Worm (Caenorhabditis elegans) whole organism, young adult: Measurements from ENCODE around the gene Y53C12A.7.
A peak's percentile ranks its signal among the peaks of the same experiment; 100 is the strongest.

Experiments used
- B0019.2 ChIP-seq: fragments of 200-800 bp; sonication (Bioruptor generic); conservative IDR thresholded peaks from 2 replicates; pipeline ENCODE4 v1.3.6; 2022; ENCODE audit warnings: missing genetic modification reagents, missing genetic modification characterization, missing compliant biosample characterization
- B0035.1 ChIP-seq: sonication (generic microtip); optimal IDR thresholded peaks from 2 replicates; lab custom pipeline; 2016; ENCODE audit warnings: missing genetic modification characterization, mild to moderate bottlenecking, missing compliant biosample characterization, missing genotype, missing genetic modification reagents
- C17E4.6 ChIP-seq: fragments of 200-800 bp; sonication (Bioruptor generic); IDR thresholded peaks from 2 replicates; pipeline ENCODE4 v1.3.6; 2022; ENCODE audit warnings: missing genetic modification reagents, missing genetic modification characterization, missing compliant biosample characterization
- D2030.7 ChIP-seq: fragments of 200-800 bp; sonication (Bioruptor generic); IDR thresholded peaks from 2 replicates; pipeline ENCODE4 v1.3.6; 2022; ENCODE audit warnings: missing genetic modification reagents, missing genetic modification characterization, missing compliant biosample characterization
- F10E7.11 ChIP-seq: sonication (generic microtip); optimal IDR thresholded peaks from 2 replicates; lab custom pipeline; 2017; ENCODE audit warnings: mild to moderate bottlenecking, missing genetic modification characterization, moderate library complexity, missing compliant biosample characterization
- F23B12.7 ChIP-seq: sonication (generic microtip); optimal IDR thresholded peaks from 2 replicates; lab custom pipeline; 2017; ENCODE audit warnings: missing genetic modification characterization, mild to moderate bottlenecking, missing compliant biosample characterization, antibody characterized with exemption, moderate library complexity; ENCODE audit not compliant: insufficient read depth
- F33H1.4 ChIP-seq: fragments of 200-800 bp; sonication (Bioruptor generic); IDR thresholded peaks from 2 replicates; pipeline ENCODE4 v1.3.6; 2022; ENCODE audit warnings: missing genetic modification reagents, missing genetic modification characterization, missing compliant biosample characterization
- F49E8.2 ChIP-seq: sonication (generic microtip); optimal IDR thresholded peaks from 3 replicates; lab custom pipeline; 2017; ENCODE audit warnings: missing genetic modification characterization, mild to moderate bottlenecking, missing compliant biosample characterization, antibody characterized with exemption, moderate library complexity; ENCODE audit not compliant: insufficient read depth
- F55B11.4 ChIP-seq: sonication (generic microtip); optimal IDR thresholded peaks from 2 replicates; lab custom pipeline; 2016; ENCODE audit warnings: missing compliant biosample characterization, missing genetic modification characterization, borderline replicate concordance; ENCODE audit not compliant: insufficient read depth
- F57A8.1 ChIP-seq: fragments of 200-800 bp; sonication (Bioruptor generic); optimal IDR thresholded peaks from 2 replicates; lab custom pipeline; 2018; ENCODE audit warnings: mild to moderate bottlenecking, missing genetic modification characterization, moderate library complexity, missing compliant biosample characterization
- K12H6.12 ChIP-seq: fragments of 200-800 bp; sonication (Bioruptor generic); optimal IDR thresholded peaks from 2 replicates; lab custom pipeline; 2018; ENCODE audit warnings: mild to moderate bottlenecking, missing genetic modification characterization, missing compliant biosample characterization
- Y53G8AR.9 ChIP-seq: fragments of 200-800 bp; sonication (Bioruptor generic); conservative IDR thresholded peaks from 2 replicates; pipeline ENCODE4 v1.3.6; 2022; ENCODE audit warnings: missing genetic modification reagents, missing genetic modification characterization, missing compliant biosample characterization
- Y79H2A.3 ChIP-seq: fragments of 200-800 bp; sonication (Bioruptor generic); conservative IDR thresholded peaks from 2 replicates; pipeline ENCODE4 v1.3.6; 2022; ENCODE audit warnings: missing genetic modification reagents, missing genetic modification characterization, missing compliant biosample characterization
- Y95B8A.8 ChIP-seq: fragments of 200-800 bp; sonication (Bioruptor generic); IDR thresholded peaks from 2 replicates; pipeline ENCODE4 v1.3.6; 2022; ENCODE audit warnings: missing genetic modification reagents, missing genetic modification characterization, missing compliant biosample characterization
- ama-1 ChIP-seq, 3 experiments: fragments of 150-350 bp in 1 of 3; sonication (generic microtip) in 2 of 3; optimal IDR thresholded peaks; 2 replicates each; lab custom pipeline; 2014 to 2018; ENCODE audit warnings: missing biosample characterization in 2 of 3, missing genetic modification characterization in 2 of 3, missing genetic modification reagents in 2 of 3
- attf-3 ChIP-seq: fragments of 200-800 bp; sonication (Bioruptor generic); conservative IDR thresholded peaks from 2 replicates; pipeline ENCODE4 v1.3.6; 2022; ENCODE audit warnings: missing genetic modification reagents, missing genetic modification characterization, missing compliant biosample characterization
- ceh-40 ChIP-seq: fragments of 200-800 bp; sonication (Bioruptor generic); IDR thresholded peaks from 2 replicates; pipeline ENCODE4 v1.3.6; 2022; ENCODE audit warnings: missing genetic modification characterization, missing compliant biosample characterization
- ceh-91 ChIP-seq: fragments of 200-800 bp; sonication (Bioruptor generic); IDR thresholded peaks from 2 replicates; pipeline ENCODE4 v1.3.6; 2022; ENCODE audit warnings: missing genetic modification reagents, missing genetic modification characterization, missing compliant biosample characterization
- chd-7 ChIP-seq: sonication (generic microtip); optimal IDR thresholded peaks from 2 replicates; lab custom pipeline; 2016; ENCODE audit warnings: mild to moderate bottlenecking, missing genetic modification characterization, moderate library complexity, missing compliant biosample characterization
- dox-1 ChIP-seq: fragments of 200-800 bp; sonication (Bioruptor generic); IDR thresholded peaks from 2 replicates; pipeline ENCODE4 v1.3.6; 2022; ENCODE audit warnings: missing genetic modification reagents, missing genetic modification characterization, missing compliant biosample characterization
- efl-1 ChIP-seq: fragments of 150-350 bp; optimal IDR thresholded peaks from 2 replicates; lab custom pipeline; 2014; ENCODE audit warnings: missing biosample characterization, missing genetic modification reagents, missing genetic modification characterization
- egl-18 ChIP-seq: fragments of 200-800 bp; sonication (Bioruptor generic); IDR thresholded peaks from 2 replicates; pipeline ENCODE4 v1.3.6; 2022; ENCODE audit warnings: missing genetic modification reagents, missing genetic modification characterization, missing compliant biosample characterization
- egrh-3 ChIP-seq: fragments of 200-800 bp; sonication (Bioruptor generic); IDR thresholded peaks from 2 replicates; pipeline ENCODE4 v1.3.6; 2022; ENCODE audit warnings: missing genetic modification reagents, missing genetic modification characterization, missing compliant biosample characterization
- hmg-1.2 ChIP-seq: fragments of 200-800 bp; sonication (Bioruptor generic); IDR thresholded peaks from 2 replicates; pipeline ENCODE4 v1.3.6; 2022; ENCODE audit warnings: missing genetic modification reagents, missing genetic modification characterization, missing compliant biosample characterization
- hrde-1 ChIP-seq: sonication (generic microtip); optimal IDR thresholded peaks from 2 replicates; lab custom pipeline; 2016; ENCODE audit warnings: missing genetic modification characterization, mild to moderate bottlenecking, missing compliant biosample characterization, moderate library complexity, missing genotype, missing genetic modification reagents, borderline replicate concordance
- hsf-1 ChIP-seq: fragments of 200-800 bp; sonication (Bioruptor generic); IDR thresholded peaks from 2 replicates; pipeline ENCODE4 v1.3.6; 2022; ENCODE audit warnings: missing genetic modification reagents, missing genetic modification characterization, missing compliant biosample characterization
- lin-54 ChIP-seq: fragments of 200-800 bp; sonication (Bioruptor generic); optimal IDR thresholded peaks from 2 replicates; lab custom pipeline; 2018; ENCODE audit warnings: mild to moderate bottlenecking, missing genetic modification characterization, missing compliant biosample characterization
- madf-3 ChIP-seq: fragments of 200-800 bp; sonication (Bioruptor generic); IDR thresholded peaks from 2 replicates; pipeline ENCODE4 v1.3.6; 2022; ENCODE audit warnings: missing genetic modification reagents, missing genetic modification characterization, missing compliant biosample characterization
- madf-6 ChIP-seq: fragments of 200-800 bp; sonication (Bioruptor generic); IDR thresholded peaks from 2 replicates; pipeline ENCODE4 v1.3.6; 2022; ENCODE audit warnings: missing genetic modification reagents, missing genetic modification characterization, missing compliant biosample characterization
- madf-8 ChIP-seq: fragments of 200-800 bp; sonication (Bioruptor generic); conservative IDR thresholded peaks from 2 replicates; pipeline ENCODE4 v1.3.6; 2022; ENCODE audit warnings: missing genetic modification reagents, missing genetic modification characterization, missing compliant biosample characterization
- mcd-1 ChIP-seq: fragments of 200-800 bp; sonication (Bioruptor generic); IDR thresholded peaks from 2 replicates; pipeline ENCODE4 v1.3.6; 2022; ENCODE audit warnings: missing genetic modification reagents, missing genetic modification characterization, missing compliant biosample characterization
- mel-28 ChIP-seq: sonication (generic microtip); optimal IDR thresholded peaks from 2 replicates; lab custom pipeline; 2016; ENCODE audit warnings: borderline replicate concordance, mild to moderate bottlenecking, missing genetic modification characterization, missing compliant biosample characterization
- nfya-1 ChIP-seq: sonication (generic microtip); optimal IDR thresholded peaks from 2 replicates; lab custom pipeline; 2017; ENCODE audit warnings: antibody characterized with exemption, missing compliant biosample characterization, missing genetic modification characterization, borderline replicate concordance; ENCODE audit not compliant: insufficient read depth
- nhr-120 ChIP-seq: fragments of 200-800 bp; sonication (Bioruptor generic); IDR thresholded peaks from 2 replicates; pipeline ENCODE4 v1.3.6; 2022; ENCODE audit warnings: missing genetic modification characterization, missing compliant biosample characterization
- nhr-27 ChIP-seq: fragments of 200-800 bp; sonication (Bioruptor generic); optimal IDR thresholded peaks from 2 replicates; lab custom pipeline; 2018; ENCODE audit warnings: mild to moderate bottlenecking, missing genetic modification characterization, moderate library complexity, missing compliant biosample characterization
- nhr-90 ChIP-seq: sonication (generic microtip); optimal IDR thresholded peaks from 2 replicates; lab custom pipeline; 2016; ENCODE audit warnings: missing genotype, mild to moderate bottlenecking, missing genetic modification characterization, missing compliant biosample characterization
- pbrm-1 ChIP-seq: fragments of 200-800 bp; sonication (Bioruptor generic); IDR thresholded peaks from 2 replicates; pipeline ENCODE4 v1.3.6; 2022; ENCODE audit warnings: missing genetic modification reagents, missing genetic modification characterization, missing compliant biosample characterization
- rcor-1 ChIP-seq: fragments of 200-800 bp; sonication (Bioruptor generic); IDR thresholded peaks from 2 replicates; pipeline ENCODE4 v1.3.6; 2022; ENCODE audit warnings: missing genetic modification reagents, missing genetic modification characterization, missing compliant biosample characterization
- sdz-38 ChIP-seq: sonication (generic microtip); optimal IDR thresholded peaks from 2 replicates; lab custom pipeline; 2016; ENCODE audit warnings: missing genotype, missing genetic modification characterization, missing compliant biosample characterization
- snpc-1.1 ChIP-seq: sonication (generic microtip); optimal IDR thresholded peaks from 2 replicates; lab custom pipeline; 2017; ENCODE audit warnings: missing genetic modification characterization, mild to moderate bottlenecking, missing compliant biosample characterization, antibody characterized with exemption, moderate library complexity, missing genotype, missing genetic modification reagents; ENCODE audit not compliant: insufficient read depth
- sptf-2 ChIP-seq: fragments of 200-800 bp; sonication (Bioruptor generic); optimal IDR thresholded peaks from 2 replicates; lab custom pipeline; 2018; ENCODE audit warnings: mild to moderate bottlenecking, missing genetic modification characterization, missing compliant biosample characterization
- unc-62 ChIP-seq: fragments of 150-350 bp; optimal IDR thresholded peaks from 2 replicates; lab custom pipeline; 2014; ENCODE audit warnings: missing biosample characterization, missing genetic modification reagents, missing genetic modification characterization
- xnd-1 ChIP-seq: sonication (generic microtip); optimal IDR thresholded peaks from 2 replicates; lab custom pipeline; 2016; ENCODE audit warnings: missing genotype, missing genetic modification reagents, missing genetic modification characterization, missing compliant biosample characterization
- ztf-28 ChIP-seq: fragments of 200-800 bp; sonication (Bioruptor generic); IDR thresholded peaks from 2 replicates; pipeline ENCODE4 v1.3.6; 2022; ENCODE audit warnings: missing genetic modification reagents, missing genetic modification characterization, missing compliant biosample characterization

Y53C12A.7 gene

ce11 chrII:9718631-9719252, 18.4 kb downstream of the Y53C12A.7 start, which contains the start of gene Y53C12A.11:
Gene Y53C12A.11 (minus strand): TSS chrII:9718698.
- TF ChIP-seq pbrm-1 (GFP tag; lab: Robert Waterston, UW) (peak; percentile 63; the same call in 1 of the 2 replicates), ceh-91 (GFP tag; lab: Robert Waterston, UW) (peak; percentile 90), Y53G8AR.9 (0 out of 2 replicates have a peak, but pooled peaks have one; percentile 54), Y95B8A.8 (GFP tag; lab: Robert Waterston, UW) (0 out of 2 replicates have a peak, but pooled peaks have one; percentile 34), rcor-1 (GFP tag; lab: Robert Waterston, UW) (peak; percentile 75), mcd-1 (peak; percentile 79), dox-1 (GFP tag; lab: Robert Waterston, UW) (peak; percentile 85), xnd-1 (tag; lab: Kevin White, UChicago) (peak; percentile 26), B0019.2 (GFP tag; lab: Robert Waterston, UW) (peak; percentile 60; the same call in 1 of the 2 replicates), egrh-3 (0 out of 2 replicates have a peak, but pooled peaks have one; percentile 12), hmg-1.2 (peak; percentile 96), D2030.7 (GFP tag; lab: Robert Waterston, UW) (peak; percentile 90), madf-3 (peak; percentile 88; the same call in 1 of the 2 replicates), madf-8 (GFP tag; lab: Robert Waterston, UW) (peak; percentile 87), F33H1.4 (GFP tag; lab: Robert Waterston, UW) (peak; percentile 84), C17E4.6 (GFP tag; lab: Robert Waterston, UW) (peak; percentile 75; the same call in 1 of the 2 replicates), madf-6 (GFP tag; lab: Robert Waterston, UW) (peak; percentile 92), ztf-28 (GFP tag; lab: Robert Waterston, UW) (peak; percentile 67; the same call in 1 of the 2 replicates), attf-3 (GFP tag; lab: Robert Waterston, UW) (peak; percentile 82), lin-54 (GFP tag; lab: Kevin White, UChicago) (peak; percentile 23), hsf-1 (0 out of 2 replicates have a peak, but pooled peaks have one; percentile 32)

- TF ChIP-seq efl-1 (no peak), F55B11.4 (tag; lab: Kevin White, UChicago) (no peak), F23B12.7 (tag; lab: Kevin White, UChicago) (no peak), snpc-1.1 (no peak), B0035.1 (tag; lab: Kevin White, UChicago) (no peak), nhr-90 (no peak), F10E7.11 (tag; lab: Kevin White, UChicago) (no peak), F57A8.1 (GFP tag; lab: Kevin White, UChicago) (no peak), K12H6.12 (no peak), ama-1 (optimal IDR thresholded peaks at IDR 0.05; lab: Kevin White, UChicago) (no peak), ama-1 (GFP tag; optimal IDR thresholded peaks at IDR 0.05; lab: Kevin White, UChicago) (no peak)
These were observed 24.1 kb downstream of the Y53C12A.7 start, which contains the start of gene cutl-2 for ce11 chrII:9724464-9724863. Gene cutl-2 (minus strand): TSS chrII:9724673.

- TF ChIP-seq xnd-1 (tag; lab: Kevin White, UChicago) (no peak), nhr-120 (GFP tag; lab: Robert Waterston, UW) (no peak), mel-28 (tag; lab: Kevin White, UChicago) (no peak), Y79H2A.3 (GFP tag; lab: Robert Waterston, UW) (no peak), egl-18 (no peak), F49E8.2 (tag; lab: Kevin White, UChicago) (no peak), chd-7 (no peak), nhr-27 (tag; lab: Kevin White, UChicago) (no peak), sdz-38 (tag; lab: Kevin White, UChicago) (no peak), unc-62 (no peak), ceh-40 (GFP tag; lab: Robert Waterston, UW) (no peak), sptf-2 (GFP tag; lab: Kevin White, UChicago) (no peak), nfya-1 (tag; lab: Kevin White, UChicago) (no peak), hrde-1 (tag; lab: Kevin White, UChicago) (no peak)
These were observed 24.7 kb downstream of the Y53C12A.7 start for ce11 chrII:9725056-9725455.
